Fruit fly (Drosophila melanogaster) whole organism, embryonic: ENCODE data around the gene CG15336.

ENCODE experiments used
- Ada2b ChIP-seq: fragments of 200-800 bp; sonication (Bioruptor generic); IDR thresholded peaks from 2 replicates; pipeline ENCODE4 v1.3.6; 2022; ENCODE audit warnings: missing biosample characterization, missing genetic modification characterization
- B-H1 ChIP-seq: fragments of 200-800 bp; sonication (Bioruptor generic); IDR thresholded peaks from 3 replicates; pipeline ENCODE4 v1.3.6; 2022; ENCODE audit warnings: missing biosample characterization, missing genetic modification characterization
- CG10543 ChIP-seq: fragments of 200-800 bp; sonication (Bioruptor generic); optimal IDR thresholded peaks from 3 replicates; lab custom pipeline; 2017; ENCODE audit warnings: missing biosample characterization, mild to moderate bottlenecking, missing genetic modification characterization, moderate library complexity
- CG12659 ChIP-seq: fragments of 200-800 bp; sonication (Bioruptor generic); optimal IDR thresholded peaks from 3 replicates; lab custom pipeline; 2017; ENCODE audit warnings: mild to moderate bottlenecking, missing biosample characterization, missing genetic modification reagents, missing genetic modification characterization
- CG14667 ChIP-seq: fragments of 200-800 bp; sonication (Bioruptor generic); IDR thresholded peaks from 2 replicates; pipeline ENCODE4 v1.3.6; 2022; ENCODE audit warnings: missing biosample characterization, missing genetic modification characterization
- CG16863 ChIP-seq: fragments of 200-800 bp; sonication (Bioruptor generic); optimal IDR thresholded peaks from 3 replicates; lab custom pipeline; 2016; ENCODE audit warnings: missing biosample characterization, missing genetic modification characterization
- CG17186 ChIP-seq: fragments of 200-800 bp; sonication (Bioruptor generic); optimal IDR thresholded peaks from 3 replicates; lab custom pipeline; 2017; ENCODE audit warnings: missing biosample characterization, missing genetic modification reagents, missing genetic modification characterization
- CG17328 ChIP-seq: fragments of 200-800 bp; sonication (Bioruptor generic); IDR thresholded peaks from 2 replicates; pipeline ENCODE4 v1.3.6; 2022; ENCODE audit warnings: missing biosample characterization, missing genetic modification characterization
- CG2875 ChIP-seq: fragments of 200-800 bp; sonication (Bioruptor generic); optimal IDR thresholded peaks from 2 replicates; lab custom pipeline; 2017; ENCODE audit warnings: missing biosample characterization, mild to moderate bottlenecking, missing genetic modification characterization, missing genetic modification reagents
- CG3065 ChIP-seq: fragments of 200-800 bp; sonication (Bioruptor generic); optimal IDR thresholded peaks from 2 replicates; lab custom pipeline; 2016; ENCODE audit warnings: missing biosample characterization, missing genetic modification characterization
- CG3407 ChIP-seq: fragments of 200-800 bp; sonication (Bioruptor generic); optimal IDR thresholded peaks from 2 replicates; lab custom pipeline; 2018; ENCODE audit warnings: missing biosample characterization, mild to moderate bottlenecking, missing genetic modification characterization
- CG34376 ChIP-seq: fragments of 200-800 bp; sonication (Bioruptor generic); optimal IDR thresholded peaks from 2 replicates; lab custom pipeline; 2018; ENCODE audit warnings: missing biosample characterization, mild to moderate bottlenecking, missing genetic modification characterization
- CG3847 ChIP-seq: fragments of 200-800 bp; sonication (Bioruptor generic); IDR thresholded peaks from 2 replicates; pipeline ENCODE4 v1.3.6; 2022; ENCODE audit warnings: missing biosample characterization, missing genetic modification characterization
- CG8290 ChIP-seq, 3 experiments: fragments of 200-800 bp; sonication (Bioruptor generic); optimal IDR thresholded peaks; 2 replicates each; lab custom pipeline; 2016 to 2019; ENCODE audit warnings: missing biosample characterization in 3 of 3, missing genetic modification characterization in 3 of 3, mild to moderate bottlenecking in 2 of 3, moderate library complexity in 1 of 3
- D19A ChIP-seq: fragments of 200-800 bp; optimal IDR thresholded peaks from 3 replicates; lab custom pipeline; 2019; ENCODE audit warnings: missing biosample characterization, mild to moderate bottlenecking, missing genetic modification characterization, moderate library complexity
- Doc2 ChIP-seq: fragments of 200-800 bp; sonication (Bioruptor generic); IDR thresholded peaks from 2 replicates; pipeline ENCODE4 v1.3.6; 2022; ENCODE audit warnings: missing biosample characterization, missing genetic modification characterization
- ERR ChIP-seq: fragments of 200-800 bp; sonication (Bioruptor generic); optimal IDR thresholded peaks from 2 replicates; lab custom pipeline; 2016; ENCODE audit warnings: missing biosample characterization, missing genetic modification characterization
- Fer1 ChIP-seq: fragments of 200-800 bp; sonication (Bioruptor generic); optimal IDR thresholded peaks from 2 replicates; lab custom pipeline; 2017; ENCODE audit warnings: missing biosample characterization, mild to moderate bottlenecking, missing genetic modification characterization
- Gug ChIP-seq: fragments of 200-800 bp; sonication (Bioruptor generic); IDR thresholded peaks from 4 replicates; pipeline ENCODE4 v1.3.6; 2022; ENCODE audit warnings: missing biosample characterization, missing genetic modification characterization
- Hand ChIP-seq: fragments of 200-800 bp; sonication (Bioruptor generic); optimal IDR thresholded peaks from 2 replicates; lab custom pipeline; 2017; ENCODE audit warnings: mild to moderate bottlenecking, missing biosample characterization, missing genetic modification reagents, missing genetic modification characterization
- Hr3 ChIP-seq: fragments of 200-800 bp; sonication (Bioruptor generic); optimal IDR thresholded peaks from 3 replicates; lab custom pipeline; 2016; ENCODE audit warnings: missing biosample characterization, missing genetic modification characterization
- Myb ChIP-seq: fragments of 200-800 bp; sonication (Bioruptor generic); optimal IDR thresholded peaks from 2 replicates; lab custom pipeline; 2016; ENCODE audit warnings: missing biosample characterization, missing genetic modification characterization
- NC2β ChIP-seq: fragments of 200-800 bp; sonication (Bioruptor generic); optimal IDR thresholded peaks from 2 replicates; lab custom pipeline; 2016; ENCODE audit warnings: missing biosample characterization, missing genetic modification characterization
- NFAT ChIP-seq: fragments of 200-800 bp; sonication (Bioruptor generic); IDR thresholded peaks from 2 replicates; pipeline ENCODE4 v1.3.6; 2022; ENCODE audit warnings: missing biosample characterization, missing genetic modification characterization
- Poxn ChIP-seq: fragments of 200-800 bp; sonication (Bioruptor generic); IDR thresholded peaks from 2 replicates; pipeline ENCODE4 v1.3.6; 2022; ENCODE audit warnings: missing biosample characterization, missing genetic modification characterization
- Sry-δ ChIP-seq: fragments of 200-800 bp; sonication (Bioruptor generic); optimal IDR thresholded peaks from 2 replicates; lab custom pipeline; 2016; ENCODE audit warnings: missing biosample characterization, missing genetic modification characterization
- amos ChIP-seq: fragments of 200-800 bp; sonication (Bioruptor generic); IDR thresholded peaks from 2 replicates; pipeline ENCODE4 v1.3.6; 2022; ENCODE audit warnings: missing biosample characterization, missing genetic modification characterization; ENCODE audit not compliant: partially characterized antibody
- caup ChIP-seq: fragments of 200-800 bp; sonication (Bioruptor generic); optimal IDR thresholded peaks from 3 replicates; lab custom pipeline; 2017; ENCODE audit warnings: missing biosample characterization, mild to moderate bottlenecking, missing genetic modification characterization, moderate library complexity; ENCODE audit not compliant: severe bottlenecking
- chn ChIP-seq: fragments of 200-800 bp; sonication (Bioruptor generic); optimal IDR thresholded peaks from 2 replicates; lab custom pipeline; 2016; ENCODE audit warnings: missing biosample characterization, missing genetic modification characterization
- crp ChIP-seq, 2 experiments: fragments of 200-800 bp; sonication (Bioruptor generic); optimal IDR thresholded peaks; 2 replicates in 1 of 2; 3 replicates in 1 of 2; lab custom pipeline; 2017; ENCODE audit warnings: missing biosample characterization in 2 of 2, missing genetic modification characterization in 2 of 2, mild to moderate bottlenecking in 1 of 2, moderate library complexity in 1 of 2
- esg ChIP-seq: fragments of 200-800 bp; sonication (Bioruptor generic); conservative IDR thresholded peaks from 2 replicates; pipeline ENCODE4 v1.3.6; 2022; ENCODE audit warnings: missing biosample characterization, missing genetic modification characterization
- exex ChIP-seq: fragments of 200-800 bp; sonication (Bioruptor generic); optimal IDR thresholded peaks from 4 replicates; lab custom pipeline; 2018; ENCODE audit warnings: missing biosample characterization, mild to moderate bottlenecking, missing genetic modification characterization, moderate library complexity
- gcm ChIP-seq: fragments of 200-800 bp; sonication (Bioruptor generic); optimal IDR thresholded peaks from 2 replicates; lab custom pipeline; 2019; ENCODE audit warnings: missing biosample characterization, mild to moderate bottlenecking, missing genetic modification characterization, moderate library complexity
- gsb-n ChIP-seq: fragments of 200-800 bp; sonication (Bioruptor generic); optimal IDR thresholded peaks from 3 replicates; lab custom pipeline; 2018; ENCODE audit warnings: missing biosample characterization, mild to moderate bottlenecking, missing genetic modification characterization
- kay ChIP-seq: fragments of 200-800 bp; sonication (Bioruptor generic); optimal IDR thresholded peaks from 2 replicates; lab custom pipeline; 2016; ENCODE audit warnings: missing biosample characterization, missing genetic modification characterization
- lab ChIP-seq: fragments of 200-800 bp; sonication (Bioruptor generic); optimal IDR thresholded peaks from 3 replicates; lab custom pipeline; 2017; ENCODE audit warnings: missing biosample characterization, missing genetic modification characterization, mild to moderate bottlenecking, moderate library complexity, missing genetic modification reagents
- lmd ChIP-seq: fragments of 200-800 bp; sonication (Bioruptor generic); IDR thresholded peaks from 2 replicates; pipeline ENCODE4 v1.3.6; 2022; ENCODE audit warnings: missing biosample characterization, missing genetic modification characterization
- mirr ChIP-seq: fragments of 200-800 bp; sonication (Bioruptor generic); optimal IDR thresholded peaks from 3 replicates; lab custom pipeline; 2018; ENCODE audit warnings: missing biosample characterization, mild to moderate bottlenecking, missing genetic modification characterization
- salm ChIP-seq: fragments of 200-800 bp; sonication (Bioruptor generic); optimal IDR thresholded peaks from 2 replicates; lab custom pipeline; 2018; ENCODE audit warnings: missing biosample characterization, mild to moderate bottlenecking, missing genetic modification characterization
- sens ChIP-seq: fragments of 200-800 bp; sonication (Bioruptor generic); peaks from one replicate; lab custom pipeline; 2016; ENCODE audit warnings: missing biosample characterization, missing genetic modification characterization
- sim ChIP-seq: fragments of 200-800 bp; sonication (Bioruptor generic); IDR thresholded peaks from 2 replicates; pipeline ENCODE4 v1.3.6; 2022; ENCODE audit warnings: missing biosample characterization, missing genetic modification characterization
- ssp ChIP-seq: fragments of 200-800 bp; sonication (Bioruptor generic); IDR thresholded peaks from 2 replicates; pipeline ENCODE4 v1.3.6; 2022; ENCODE audit warnings: missing biosample characterization, missing genetic modification characterization
- sug ChIP-seq: fragments of 200-800 bp; optimal IDR thresholded peaks from 2 replicates; lab custom pipeline; 2019; ENCODE audit warnings: missing biosample characterization, mild to moderate bottlenecking, missing genetic modification characterization, moderate library complexity
- wek ChIP-seq: fragments of 200-800 bp; sonication (Bioruptor generic); optimal IDR thresholded peaks from 3 replicates; lab custom pipeline; 2018; ENCODE audit warnings: missing biosample characterization, mild to moderate bottlenecking, missing genetic modification characterization, moderate library complexity

Gene CG15336

DNA sequence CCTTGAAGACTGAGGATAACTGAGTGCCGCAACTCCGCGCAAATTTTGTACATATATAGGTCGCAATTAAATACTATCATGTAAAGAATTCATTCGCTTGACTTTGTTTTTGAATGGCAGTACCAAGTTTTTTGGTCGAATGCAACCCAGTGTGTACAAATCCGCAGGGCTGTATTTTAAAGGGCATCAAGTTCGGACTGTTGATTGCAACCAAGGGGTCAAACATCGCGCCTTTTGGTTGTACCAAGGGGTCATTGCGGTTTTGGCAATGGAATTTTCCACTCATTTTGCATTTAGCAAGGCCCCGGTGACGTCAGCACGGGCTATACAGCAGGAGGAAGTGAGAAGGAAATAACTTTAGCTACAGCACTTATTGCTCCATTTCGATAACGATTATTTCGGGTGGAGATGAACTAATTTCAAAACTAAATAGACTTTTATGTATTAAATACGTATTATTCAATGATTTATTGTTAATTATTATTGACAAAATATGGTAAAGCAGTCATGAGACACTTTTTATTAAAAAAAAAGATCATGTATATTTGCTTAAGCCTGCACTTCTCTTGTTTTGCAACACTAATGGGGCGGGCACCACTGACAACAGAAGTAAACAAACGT, 15.9 kb upstream of the CG15336 start, which contains the start of gene CG10958 (continued):
- TF ChIP-seq caup (peak; percentile 56), CG14667 (GFP tag; lab: Robert Waterston, UW) (peak; percentile 40; the same call in 1 of the 2 replicates), CG17186 (GFP tag; lab: Kevin White, UChicago) (peak; percentile 29), Sry-δ (GFP tag; lab: Kevin White, UChicago) (peak; percentile 51), ssp (GFP tag; lab: Robert Waterston, UW) (peak; percentile 38; the same call in 1 of the 2 replicates), D19A (peak; percentile 1), CG2875 (GFP tag; lab: Kevin White, UChicago) (peak; percentile 6), lmd (0 out of 2 replicates have a peak, but pooled peaks have one; percentile 33), esg (GFP tag; lab: Robert Waterston, UW) (0 out of 2 replicates have a peak, but pooled peaks have one; percentile 20), salm (tag; lab: Kevin White, UChicago) (no peak), chn (GFP tag; lab: Kevin White, UChicago) (peak; percentile 26), sim (0 out of 2 replicates have a peak, but pooled peaks have one; percentile 10), Ada2b (GFP tag; lab: Robert Waterston, UW) (peak; percentile 47), gcm (GFP tag; lab: Kevin White, UChicago) (peak; percentile 39), Fer1 (GFP tag; lab: Kevin White, UChicago) (peak; percentile 68), crp (GFP tag; optimal IDR thresholded peaks at IDR 0.05; lab: Kevin White, UChicago) (peak in 1 of 2 experiments; percentile 23), amos (GFP tag; lab: Robert Waterston, UW) (no peak), CG3847 (GFP tag; lab: Robert Waterston, UW) (peak; percentile 55), gsb-n (peak; percentile 54), Hand (GFP tag; lab: Kevin White, UChicago) (no peak), CG3407 (GFP tag; lab: Kevin White, UChicago) (peak; percentile 20), NFAT (0 out of 2 replicates have a peak, but pooled peaks have one; percentile 15), CG12659 (GFP tag; lab: Kevin White, UChicago) (peak; percentile 48), ERR (GFP tag; lab: Kevin White, UChicago) (no peak), kay (peak; percentile 39), sens (GFP tag; lab: Kevin White, UChicago) (peak; percentile 88), Hr3 (GFP tag; lab: Kevin White, UChicago) (peak; percentile 49), B-H1 (peak; percentile 30; the same call in 1 of the 3 replicates), CG16863 (GFP tag; lab: Kevin White, UChicago) (peak; percentile 15), CG17328 (peak; percentile 55; the same call in 1 of the 2 replicates), Poxn (GFP tag; lab: Robert Waterston, UW) (no peak), Gug (GFP tag; lab: Robert Waterston, UW) (peak; percentile 44; the same call in 1 of the 4 replicates), NC2β (GFP tag; lab: Kevin White, UChicago) (no peak)
- TF ChIP-seq, all 482 proteins: peak for 242

DNA sequence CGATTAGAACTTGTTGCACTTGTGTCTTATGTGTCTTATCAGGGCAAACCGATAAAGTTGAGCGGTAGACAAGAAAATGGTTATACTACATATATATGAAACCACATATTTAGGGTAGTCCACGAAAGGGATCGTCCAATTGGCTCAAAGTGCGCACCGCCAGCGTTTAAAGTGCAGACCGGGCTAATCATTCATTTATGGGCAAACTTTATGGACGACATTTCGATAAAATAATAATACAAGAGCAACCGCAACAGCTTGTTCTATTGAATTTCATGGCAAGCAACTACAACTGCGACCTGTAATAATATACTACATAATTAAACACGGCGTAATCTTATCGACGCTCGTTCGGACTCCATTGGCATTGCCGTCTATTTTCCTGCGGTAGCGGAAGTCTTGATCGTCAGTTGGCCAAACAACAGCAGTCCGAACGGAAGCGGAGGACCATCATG, 12.3 kb upstream of the CG15336 start, which contains the start of the genes cyr and CG2120:
cyr (minus strand) TSS at position 294 of the 455 bp plus-strand sequence.
CG2120 (plus strand) TSS at position 405 of the 455 bp plus-strand sequence.
- no peak for TF ChIP-seq wek
- TF ChIP-seq sens (GFP tag; lab: Kevin White, UChicago) = peak; percentile 13
- no peak for TF ChIP-seq Doc2 (GFP tag; lab: Robert Waterston, UW)
- TF ChIP-seq CG8290 (GFP tag; optimal IDR thresholded peaks at IDR 0.05; lab: Kevin White, UChicago) = no peak
- no peak for TF ChIP-seq CG8290 (tag; optimal IDR thresholded peaks at IDR 0.05; lab: Kevin White, UChicago)
- TF ChIP-seq CG34376 = peak; percentile 56
- TF ChIP-seq exex (tag; lab: Kevin White, UChicago) = peak; percentile 74
- peak; percentile 68 for TF ChIP-seq sug
- TF ChIP-seq CG3065 (GFP tag; lab: Kevin White, UChicago) = no peak
- TF ChIP-seq mirr = peak; percentile 17
- peak; percentile 14 for TF ChIP-seq CG10543
- TF ChIP-seq Myb (GFP tag; lab: Kevin White, UChicago) = no peak
- TF ChIP-seq lab = peak; percentile 10
